Fruit fly (Drosophila melanogaster) whole organism, embryonic: ENCODE results near the gene CG7878.

Experiments used
- BtbVII ChIP-seq: fragments of 200-800 bp; sonication (Bioruptor generic); optimal IDR thresholded peaks from 3 replicates; lab custom pipeline; 2017; ENCODE audit warnings: missing biosample characterization, mild to moderate bottlenecking, missing genetic modification characterization
- CG10267 ChIP-seq: fragments of 200-800 bp; sonication (Bioruptor generic); optimal IDR thresholded peaks from 2 replicates; lab custom pipeline; 2018; ENCODE audit warnings: missing biosample characterization, mild to moderate bottlenecking, missing genetic modification characterization, moderate library complexity
- CG11456 ChIP-seq: fragments of 200-800 bp; sonication (Bioruptor generic); IDR thresholded peaks from 3 replicates; pipeline ENCODE4 v1.3.6; 2022; ENCODE audit warnings: missing biosample characterization, missing genetic modification characterization
- CG12769 ChIP-seq: fragments of 200-800 bp; sonication (Bioruptor generic); optimal IDR thresholded peaks from 2 replicates; lab custom pipeline; 2019; ENCODE audit warnings: missing biosample characterization, mild to moderate bottlenecking, missing genetic modification characterization, moderate library complexity
- CG14441 ChIP-seq: fragments of 200-800 bp; sonication (Bioruptor generic); IDR thresholded peaks from 2 replicates; pipeline ENCODE4 v1.3.6; 2022; ENCODE audit warnings: missing biosample characterization, missing genetic modification characterization
- CG14667 ChIP-seq: fragments of 200-800 bp; sonication (Bioruptor generic); IDR thresholded peaks from 2 replicates; pipeline ENCODE4 v1.3.6; 2022; ENCODE audit warnings: missing biosample characterization, missing genetic modification characterization
- CG17328 ChIP-seq: fragments of 200-800 bp; sonication (Bioruptor generic); IDR thresholded peaks from 2 replicates; pipeline ENCODE4 v1.3.6; 2022; ENCODE audit warnings: missing biosample characterization, missing genetic modification characterization
- CG17359 ChIP-seq: fragments of 200-800 bp; sonication (Bioruptor generic); optimal IDR thresholded peaks from 3 replicates; lab custom pipeline; 2018; ENCODE audit warnings: missing biosample characterization, mild to moderate bottlenecking, missing genetic modification characterization, moderate library complexity
- CG17912 ChIP-seq: fragments of 200-800 bp; sonication (Bioruptor generic); optimal IDR thresholded peaks from 2 replicates; lab custom pipeline; 2018; ENCODE audit warnings: missing biosample characterization, mild to moderate bottlenecking, missing genetic modification characterization
- CG2678 ChIP-seq: fragments of 200-800 bp; sonication (Bioruptor generic); optimal IDR thresholded peaks from 3 replicates; lab custom pipeline; 2019; ENCODE audit warnings: missing biosample characterization, mild to moderate bottlenecking, missing genetic modification characterization, moderate library complexity
- CG3065 ChIP-seq: fragments of 200-800 bp; sonication (Bioruptor generic); optimal IDR thresholded peaks from 2 replicates; lab custom pipeline; 2016; ENCODE audit warnings: missing biosample characterization, missing genetic modification characterization
- CG31365 ChIP-seq: fragments of 200-800 bp; sonication (Bioruptor generic); optimal IDR thresholded peaks from 2 replicates; lab custom pipeline; 2018; ENCODE audit warnings: missing biosample characterization, mild to moderate bottlenecking, missing genetic modification characterization
- CG3281 ChIP-seq: fragments of 200-800 bp; sonication (Bioruptor generic); optimal IDR thresholded peaks from 3 replicates; lab custom pipeline; 2017; ENCODE audit warnings: missing biosample characterization, mild to moderate bottlenecking, missing genetic modification characterization
- CG33557 ChIP-seq: fragments of 200-800 bp; sonication (Bioruptor generic); optimal IDR thresholded peaks from 2 replicates; lab custom pipeline; 2019; ENCODE audit warnings: missing biosample characterization, mild to moderate bottlenecking, missing genetic modification characterization, moderate library complexity
- CG4424 ChIP-seq: fragments of 200-800 bp; sonication (Bioruptor generic); optimal IDR thresholded peaks from 3 replicates; lab custom pipeline; 2016; ENCODE audit warnings: missing biosample characterization, missing genetic modification characterization
- CG6654 ChIP-seq: fragments of 200-800 bp; sonication (Bioruptor generic); optimal IDR thresholded peaks from 2 replicates; lab custom pipeline; 2017; ENCODE audit warnings: missing biosample characterization, mild to moderate bottlenecking, missing genetic modification characterization
- CG6683 ChIP-seq: fragments of 200-800 bp; sonication (Bioruptor generic); optimal IDR thresholded peaks from 2 replicates; lab custom pipeline; 2017; ENCODE audit warnings: missing biosample characterization, mild to moderate bottlenecking, missing genetic modification characterization, missing genetic modification reagents
- CG8089 ChIP-seq: fragments of 200-800 bp; sonication (Bioruptor generic); optimal IDR thresholded peaks from 3 replicates; lab custom pipeline; 2016; ENCODE audit warnings: missing biosample characterization, missing genetic modification characterization
- CG8765 ChIP-seq: fragments of 200-800 bp; sonication (Bioruptor generic); IDR thresholded peaks from 2 replicates; pipeline ENCODE4 v1.3.6; 2022; ENCODE audit warnings: missing biosample characterization, missing genetic modification characterization
- CG8924 ChIP-seq: fragments of 200-800 bp; optimal IDR thresholded peaks from 3 replicates; lab custom pipeline; 2019; ENCODE audit warnings: missing biosample characterization, mild to moderate bottlenecking, missing genetic modification characterization, moderate library complexity
- Camta ChIP-seq: fragments of 200-800 bp; sonication (Bioruptor generic); optimal IDR thresholded peaks from 2 replicates; lab custom pipeline; 2016; ENCODE audit warnings: missing biosample characterization, missing genetic modification characterization
- Dll ChIP-seq: fragments of 200-800 bp; sonication (Bioruptor generic); IDR thresholded peaks from 4 replicates; pipeline ENCODE4 v1.3.6; 2022; ENCODE audit warnings: missing biosample characterization, missing genetic modification characterization; ENCODE audit not compliant: partially characterized antibody
- E2f2 ChIP-seq: fragments of 200-800 bp; sonication (Bioruptor generic); IDR thresholded peaks from 2 replicates; pipeline ENCODE4 v1.3.6; 2022; ENCODE audit warnings: missing biosample characterization, missing genetic modification characterization
- ERR ChIP-seq: fragments of 200-800 bp; sonication (Bioruptor generic); optimal IDR thresholded peaks from 2 replicates; lab custom pipeline; 2016; ENCODE audit warnings: missing biosample characterization, missing genetic modification characterization
- Elba2 ChIP-seq: fragments of 200-800 bp; sonication (Bioruptor generic); optimal IDR thresholded peaks from 3 replicates; lab custom pipeline; 2016; ENCODE audit warnings: missing biosample characterization, missing genetic modification characterization
- Myb ChIP-seq: fragments of 200-800 bp; sonication (Bioruptor generic); optimal IDR thresholded peaks from 2 replicates; lab custom pipeline; 2016; ENCODE audit warnings: missing biosample characterization, missing genetic modification characterization
- Ssrp ChIP-seq: fragments of 200-800 bp; sonication (Bioruptor generic); optimal IDR thresholded peaks from 2 replicates; lab custom pipeline; 2018; ENCODE audit warnings: missing biosample characterization, mild to moderate bottlenecking, missing genetic modification characterization, moderate library complexity
- Usf ChIP-seq: fragments of 200-800 bp; sonication (Bioruptor generic); optimal IDR thresholded peaks from 2 replicates; lab custom pipeline; 2017; ENCODE audit warnings: missing genotype, missing biosample characterization, missing genetic modification characterization
- bigmax ChIP-seq: fragments of 200-800 bp; sonication (Bioruptor generic); optimal IDR thresholded peaks from 2 replicates; lab custom pipeline; 2018; ENCODE audit warnings: missing biosample characterization, mild to moderate bottlenecking, missing genetic modification characterization
- cas ChIP-seq: fragments of 200-800 bp; sonication (Bioruptor generic); IDR thresholded peaks from 2 replicates; pipeline ENCODE4 v1.3.6; 2022; ENCODE audit warnings: missing biosample characterization, missing genetic modification characterization
- corto ChIP-seq: fragments of 200-800 bp; sonication (Bioruptor generic); optimal IDR thresholded peaks from 2 replicates; lab custom pipeline; 2016; ENCODE audit warnings: missing biosample characterization, mild to moderate bottlenecking, missing genetic modification characterization, moderate library complexity
- crc ChIP-seq: fragments of 200-800 bp; sonication (Bioruptor generic); optimal IDR thresholded peaks from 2 replicates; lab custom pipeline; 2016; ENCODE audit warnings: missing biosample characterization, missing genetic modification characterization
- da ChIP-seq: fragments of 200-800 bp; sonication (Bioruptor generic); optimal IDR thresholded peaks from 2 replicates; lab custom pipeline; 2016; ENCODE audit warnings: missing biosample characterization, missing genetic modification characterization
- ewg ChIP-seq: fragments of 200-800 bp; sonication (Bioruptor generic); optimal IDR thresholded peaks from 3 replicates; lab custom pipeline; 2017; ENCODE audit warnings: mild to moderate bottlenecking, missing biosample characterization, missing genetic modification reagents, missing genetic modification characterization
- fu2 ChIP-seq: fragments of 200-800 bp; sonication (Bioruptor generic); optimal IDR thresholded peaks from 2 replicates; lab custom pipeline; 2016; ENCODE audit warnings: missing biosample characterization, missing genetic modification characterization
- gfzf ChIP-seq: fragments of 200-800 bp; sonication (Bioruptor generic); optimal IDR thresholded peaks from 2 replicates; lab custom pipeline; 2016; ENCODE audit warnings: missing biosample characterization, mild to moderate bottlenecking, missing genetic modification characterization, moderate library complexity
- grau ChIP-seq: fragments of 200-800 bp; optimal IDR thresholded peaks from 3 replicates; lab custom pipeline; 2019; ENCODE audit warnings: missing biosample characterization, mild to moderate bottlenecking, missing genetic modification characterization, moderate library complexity
- gt ChIP-seq: fragments of 200-800 bp; sonication (Bioruptor generic); IDR thresholded peaks from 2 replicates; pipeline ENCODE4 v1.3.6; 2022; ENCODE audit warnings: missing biosample characterization, missing genetic modification characterization
- hb ChIP-seq: fragments of 200-800 bp; sonication (Bioruptor generic); IDR thresholded peaks from 3 replicates; pipeline ENCODE4 v1.3.6; 2022; ENCODE audit warnings: missing biosample characterization, missing genetic modification characterization; ENCODE audit not compliant: partially characterized antibody
- ken ChIP-seq: fragments of 200-800 bp; sonication (Bioruptor generic); IDR thresholded peaks from 3 replicates; pipeline ENCODE4 v1.3.6; 2022; ENCODE audit warnings: missing biosample characterization, missing genetic modification characterization
- kni ChIP-seq: fragments of 200-800 bp; sonication (Bioruptor generic); optimal IDR thresholded peaks from 3 replicates; lab custom pipeline; 2017; ENCODE audit warnings: mild to moderate bottlenecking, missing biosample characterization, missing genetic modification reagents, missing genetic modification characterization
- nau ChIP-seq: fragments of 200-800 bp; sonication (Bioruptor generic); optimal IDR thresholded peaks from 3 replicates; lab custom pipeline; 2017; ENCODE audit warnings: missing biosample characterization, mild to moderate bottlenecking, missing genetic modification characterization, missing genetic modification reagents
- nmo ChIP-seq: fragments of 200-800 bp; sonication (Bioruptor generic); optimal IDR thresholded peaks from 2 replicates; lab custom pipeline; 2018; ENCODE audit warnings: missing biosample characterization, mild to moderate bottlenecking, missing genetic modification characterization, moderate library complexity
- pita ChIP-seq: fragments of 200-800 bp; sonication (Bioruptor generic); optimal IDR thresholded peaks from 2 replicates; lab custom pipeline; 2017; ENCODE audit warnings: missing biosample characterization, mild to moderate bottlenecking, missing genetic modification characterization
- ranshi ChIP-seq: fragments of 200-800 bp; sonication (Bioruptor generic); IDR thresholded peaks from 2 replicates; pipeline ENCODE4 v1.3.6; 2022; ENCODE audit warnings: missing biosample characterization, missing genetic modification characterization
- scrt ChIP-seq: fragments of 200-800 bp; sonication (Bioruptor generic); optimal IDR thresholded peaks from 2 replicates; lab custom pipeline; 2018; ENCODE audit warnings: missing biosample characterization, mild to moderate bottlenecking, missing genetic modification characterization, moderate library complexity
- sens-2 ChIP-seq: fragments of 200-800 bp; sonication (Bioruptor generic); IDR thresholded peaks from 2 replicates; pipeline ENCODE4 v1.3.6; 2022; ENCODE audit warnings: missing biosample characterization, missing genetic modification characterization
- slp2 ChIP-seq: fragments of 200-800 bp; sonication (Bioruptor generic); optimal IDR thresholded peaks from 2 replicates; lab custom pipeline; 2016; ENCODE audit warnings: missing biosample characterization, missing genetic modification characterization
- tll ChIP-seq, 2 experiments: fragments of 200-800 bp in 1 of 2; fragments of >200 bp in 1 of 2; sonication (Bioruptor generic) in 1 of 2; optimal IDR thresholded peaks; 2 replicates each; lab custom pipeline; 2017 to 2019; ENCODE audit warnings: missing biosample characterization in 2 of 2, missing genetic modification characterization in 2 of 2, mild to moderate bottlenecking in 1 of 2, moderate library complexity in 1 of 2
- z ChIP-seq: fragments of 200-800 bp; sonication (Bioruptor generic); IDR thresholded peaks from 3 replicates; pipeline ENCODE4 v1.3.6; 2022; ENCODE audit warnings: missing biosample characterization, missing genetic modification characterization
- zf30C ChIP-seq: fragments of 200-800 bp; sonication (Bioruptor generic); optimal IDR thresholded peaks from 3 replicates; lab custom pipeline; 2018; ENCODE audit warnings: missing biosample characterization, mild to moderate bottlenecking, missing genetic modification characterization

The CG7878 gene

dm6 chr3R:8105088-8105542, 17.4 kb upstream of the CG7878 start, which contains the start of gene puc (continued):
- TF ChIP-seq CG8089 (GFP tag; lab: Kevin White, UChicago) (no peak), scrt (GFP tag; lab: Kevin White, UChicago) (peak; percentile 56), CG17359 (peak; percentile 51), CG33557 (no peak), Elba2 (GFP tag; lab: Kevin White, UChicago) (no peak), tll (GFP tag; optimal IDR thresholded peaks at IDR 0.05; lab: Kevin White, UChicago) (no peak), CG14441 (GFP tag; lab: Robert Waterston, UW) (no peak), CG6683 (GFP tag; lab: Kevin White, UChicago) (no peak), grau (tag; lab: Kevin White, UChicago) (peak; percentile 34), CG3065 (GFP tag; lab: Kevin White, UChicago) (no peak), CG10267 (tag; lab: Kevin White, UChicago) (peak; percentile 98), cas (GFP tag; lab: Robert Waterston, UW) (no peak), fu2 (GFP tag; lab: Kevin White, UChicago) (no peak), CG11456 (GFP tag; lab: Robert Waterston, UW) (no peak), sens-2 (GFP tag; lab: Robert Waterston, UW) (no peak), gfzf (peak; percentile 80), Usf (GFP tag; lab: Kevin White, UChicago) (no peak), BtbVII (GFP tag; lab: Kevin White, UChicago) (peak; percentile 5), CG12769 (tag; lab: Kevin White, UChicago) (peak; percentile 49), CG4424 (GFP tag; lab: Kevin White, UChicago) (no peak), nmo (GFP tag; lab: Kevin White, UChicago) (peak; percentile 27), ken (GFP tag; lab: Robert Waterston, UW) (no peak), zf30C (peak; percentile 33), gt (GFP tag; lab: Robert Waterston, UW) (no peak), CG17912 (GFP tag; lab: Kevin White, UChicago) (peak; percentile 49), CG8924 (tag; lab: Kevin White, UChicago) (peak; percentile 70), CG2678 (tag; lab: Kevin White, UChicago) (peak; percentile 41), kni (GFP tag; lab: Kevin White, UChicago) (no peak), CG17328 (GFP tag; lab: Robert Waterston, UW) (no peak), z (no peak), E2f2 (GFP tag; lab: Robert Waterston, UW) (no peak), CG6654 (GFP tag; lab: Kevin White, UChicago) (no peak), CG31365 (tag; lab: Kevin White, UChicago) (no peak), slp2 (GFP tag; lab: Kevin White, UChicago) (no peak), pita (GFP tag; lab: Kevin White, UChicago) (peak; percentile 53), Dll (GFP tag; lab: Robert Waterston, UW) (no peak), crc (GFP tag; lab: Kevin White, UChicago) (no peak), da (GFP tag; lab: Kevin White, UChicago) (no peak), CG3281 (peak; percentile 48), bigmax (GFP tag; lab: Kevin White, UChicago) (peak; percentile 26), ERR (GFP tag; lab: Kevin White, UChicago) (peak; percentile 32), Camta (GFP tag; lab: Kevin White, UChicago) (peak; percentile 14), Myb (GFP tag; lab: Kevin White, UChicago) (peak; percentile 77), nau (GFP tag; lab: Kevin White, UChicago) (peak; percentile 39), CG8765 (GFP tag; lab: Robert Waterston, UW) (no peak), ranshi (GFP tag; lab: Robert Waterston, UW) (no peak), Ssrp (no peak), hb (GFP tag; lab: Robert Waterston, UW) (no peak), ewg (peak; percentile 19), CG14667 (no peak), corto (GFP tag; lab: Kevin White, UChicago) (no peak)
